Fruit fly (Drosophila melanogaster) whole organism, wandering third instar larva: ENCODE results near the gene Hr78.

ENCODE experiments used
- CG32264 ChIP-seq: fragments of 200-800 bp; sonication (Bioruptor generic); optimal IDR thresholded peaks from 2 replicates; lab custom pipeline; 2016; ENCODE audit warnings: missing biosample characterization, missing genetic modification characterization
- CG9705 ChIP-seq: fragments of 200-800 bp; sonication (Bioruptor generic); optimal IDR thresholded peaks from 2 replicates; lab custom pipeline; 2018; ENCODE audit warnings: missing biosample characterization, mild to moderate bottlenecking, missing genetic modification characterization
- CrebA ChIP-seq: fragments of 200-800 bp; sonication (Bioruptor generic); optimal IDR thresholded peaks from 2 replicates; lab custom pipeline; 2016; ENCODE audit warnings: missing biosample characterization, mild to moderate bottlenecking, missing genetic modification characterization, borderline replicate concordance
- Dif ChIP-seq: fragments of 200-275, 200-300 bp; sonication (Bioruptor generic); optimal IDR thresholded peaks from 2 replicates; lab custom pipeline; 2018; ENCODE audit warnings: missing biosample characterization, missing genetic modification characterization; ENCODE audit not compliant: partially characterized antibody
- Hnf4 ChIP-seq: fragments of 200-800 bp; sonication (Bioruptor generic); optimal IDR thresholded peaks from 2 replicates; lab custom pipeline; 2016; ENCODE audit warnings: missing biosample characterization, mild to moderate bottlenecking, missing genetic modification characterization
- Hr78 ChIP-seq: fragments of >200 bp; optimal IDR thresholded peaks from 2 replicates; lab custom pipeline; 2017; ENCODE audit warnings: missing biosample characterization, missing genetic modification characterization
- Hr83 ChIP-seq: fragments of 200-300 bp; sonication (Bioruptor generic); optimal IDR thresholded peaks from 2 replicates; lab custom pipeline; 2016; ENCODE audit warnings: missing biosample characterization, mild to moderate bottlenecking, missing genetic modification characterization, moderate library complexity; ENCODE audit not compliant: poor library complexity, severe bottlenecking
- Myc ChIP-seq: fragments of >200 bp; optimal IDR thresholded peaks from 2 replicates; lab custom pipeline; 2017
- N ChIP-seq: fragments of >200 bp; optimal IDR thresholded peaks from 2 replicates; lab custom pipeline; 2018; ENCODE audit warnings: missing biosample characterization, missing external identifiers, missing genetic modification characterization
- OdsH ChIP-seq: fragments of 200-800 bp; sonication (Bioruptor generic); optimal IDR thresholded peaks from 2 replicates; lab custom pipeline; 2016; ENCODE audit warnings: missing biosample characterization, mild to moderate bottlenecking, missing genetic modification characterization
- Rel ChIP-seq, 2 experiments: fragments of 200-800 bp; sonication (Bioruptor generic) in 1 of 2; optimal IDR thresholded peaks; 2 replicates in 1 of 2; 3 replicates in 1 of 2; lab custom pipeline; 2016 to 2019; ENCODE audit warnings: mild to moderate bottlenecking in 2 of 2, missing biosample characterization in 2 of 2, missing genetic modification characterization in 2 of 2, moderate library complexity in 1 of 2
- Sp1 ChIP-seq: fragments of 200-800 bp; sonication (Bioruptor generic); optimal IDR thresholded peaks from 3 replicates; lab custom pipeline; 2019; ENCODE audit warnings: missing biosample characterization, mild to moderate bottlenecking, missing genetic modification characterization, moderate library complexity
- Vsx2 ChIP-seq: fragments of 200-300, 225-300 bp; sonication (Bioruptor generic); optimal IDR thresholded peaks from 2 replicates; lab custom pipeline; 2018; ENCODE audit warnings: missing biosample characterization, missing genetic modification characterization; ENCODE audit not compliant: partially characterized antibody
- br ChIP-seq: fragments of 200-800 bp; sonication (Bioruptor generic); optimal IDR thresholded peaks from 2 replicates; lab custom pipeline; 2016; ENCODE audit warnings: missing biosample characterization, missing genetic modification characterization
- brk ChIP-seq: fragments of 200-800 bp; sonication (Bioruptor generic); optimal IDR thresholded peaks from 2 replicates; lab custom pipeline; 2016; ENCODE audit warnings: missing biosample characterization, mild to moderate bottlenecking, missing genetic modification characterization
- dmrt93B ChIP-seq: fragments of 200-800 bp; sonication (Bioruptor generic); optimal IDR thresholded peaks from 2 replicates; lab custom pipeline; 2018; ENCODE audit warnings: missing biosample characterization, mild to moderate bottlenecking, missing genetic modification characterization
- ey ChIP-seq: fragments of 200-800 bp; sonication (Bioruptor generic); optimal IDR thresholded peaks from 2 replicates; lab custom pipeline; 2016; ENCODE audit warnings: missing biosample characterization, missing genetic modification characterization
- foxo ChIP-seq, 2 experiments: fragments of 200-800 bp; sonication (Bioruptor generic); optimal IDR thresholded peaks; 2 replicates in 1 of 2; 3 replicates in 1 of 2; lab custom pipeline; 2016 to 2017; ENCODE audit warnings: missing biosample characterization in 2 of 2, missing genetic modification characterization in 2 of 2
- h ChIP-seq: fragments of 200-800 bp; sonication (Bioruptor generic); optimal IDR thresholded peaks from 3 replicates; lab custom pipeline; 2016; ENCODE audit warnings: missing biosample characterization, mild to moderate bottlenecking, missing genetic modification characterization
- jim ChIP-seq: fragments of 175-275, 200-325 bp; sonication (Bioruptor generic); optimal IDR thresholded peaks from 2 replicates; lab custom pipeline; 2016; ENCODE audit warnings: missing biosample characterization, mild to moderate bottlenecking, missing genetic modification characterization
- lola ChIP-seq: fragments of >200 bp; optimal IDR thresholded peaks from 2 replicates; lab custom pipeline; 2017; ENCODE audit warnings: missing biosample characterization, missing genetic modification characterization
- pan ChIP-seq: fragments of >200 bp; optimal IDR thresholded peaks from 2 replicates; lab custom pipeline; 2017
- psq ChIP-seq: fragments of 200-800 bp; sonication (Bioruptor generic); optimal IDR thresholded peaks from 3 replicates; lab custom pipeline; 2017; ENCODE audit warnings: missing biosample characterization, mild to moderate bottlenecking, missing genetic modification characterization, moderate library complexity
- rgr ChIP-seq: fragments of 200-800 bp; sonication (Bioruptor generic); optimal IDR thresholded peaks from 3 replicates; lab custom pipeline; 2016; ENCODE audit warnings: missing biosample characterization, mild to moderate bottlenecking, missing genetic modification characterization
- sage ChIP-seq: fragments of 200-800 bp; sonication (Bioruptor generic); optimal IDR thresholded peaks from 2 replicates; lab custom pipeline; 2016; ENCODE audit warnings: missing biosample characterization, mild to moderate bottlenecking, missing genetic modification characterization
- sv ChIP-seq: fragments of 200-800 bp; sonication (Bioruptor generic); optimal IDR thresholded peaks from 3 replicates; lab custom pipeline; 2016; ENCODE audit warnings: missing biosample characterization, missing genetic modification characterization
- tai ChIP-seq: sonication (Bioruptor generic); optimal IDR thresholded peaks from 2 replicates; lab custom pipeline; 2016; ENCODE audit warnings: missing biosample characterization, missing genetic modification characterization
- usp ChIP-seq: fragments of >200 bp; optimal IDR thresholded peaks from 2 replicates; lab custom pipeline; 2017; ENCODE audit warnings: missing biosample characterization, missing genetic modification characterization
- woc ChIP-seq: sonication (Bioruptor generic); optimal IDR thresholded peaks from 2 replicates; lab custom pipeline; 2016; ENCODE audit warnings: missing biosample characterization, mild to moderate bottlenecking, missing genetic modification characterization

Gene Hr78

dm6 chr3L:21498450-21499027 lies 1.2 kb upstream of the Hr78 start:
- peak; percentile 14 for TF ChIP-seq N (GFP tag; lab: Kevin White, UChicago)
- TF ChIP-seq, all 38 proteins: peak for 1; not testable (repeated sequence) for 37

DNA sequence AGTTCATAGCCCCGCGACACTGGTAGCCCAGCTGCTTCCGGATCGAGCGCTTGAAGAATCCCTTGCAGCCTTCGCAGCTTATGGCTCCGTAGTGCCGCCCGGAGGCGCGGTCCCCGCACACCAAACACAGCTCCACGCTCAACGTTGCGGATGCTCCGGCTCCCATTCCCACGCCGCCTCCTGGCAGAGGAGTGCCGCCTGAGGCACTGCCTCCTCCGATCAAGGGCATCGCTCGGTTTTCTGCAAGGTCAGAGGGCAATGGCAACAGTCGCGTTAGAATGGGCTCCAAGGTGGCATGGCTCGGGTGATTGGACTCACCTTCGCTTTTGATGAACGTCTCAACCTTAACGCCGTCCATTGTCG lies 811 bp downstream of the Hr78 start:
- TF ChIP-seq CG32264 (GFP tag; lab: Kevin White, UChicago) (no peak), jim (no peak), OdsH (GFP tag; lab: Kevin White, UChicago) (no peak), Sp1 (no peak), br (no peak), pan (lab: Kevin White, UChicago) (no peak), psq (no peak), Hr83 (GFP tag; lab: Kevin White, UChicago) (no peak), lola (GFP tag; lab: Kevin White, UChicago) (no peak), Hnf4 (GFP tag; lab: Kevin White, UChicago) (no peak), dmrt93B (GFP tag; lab: Kevin White, UChicago) (no peak), N (GFP tag; lab: Kevin White, UChicago) (no peak), CrebA (GFP tag; lab: Kevin White, UChicago) (no peak), Rel (GFP tag; optimal IDR thresholded peaks at IDR 0.05; lab: Kevin White, UChicago) (no peak), Rel (tag; optimal IDR thresholded peaks at IDR 0.05; lab: Kevin White, UChicago) (no peak), Myc (lab: Kevin White, UChicago) (no peak)
- TF ChIP-seq, all 38 proteins: peak for 0

dm6 chr3L:21492723-21493316 lies 4.5 kb downstream of the Hr78 start, which contains the start of the genes CG7202 and CG7519:
TSS of gene CG7202 (minus strand) at chr3L:21492773.
TSS of gene CG7519 (plus strand) at chr3L:21493083.
- no peak for TF ChIP-seq tai
- TF ChIP-seq h = no peak
- no peak for TF ChIP-seq CG9705 (GFP tag; lab: Kevin White, UChicago)
- peak; percentile 11 for TF ChIP-seq Vsx2 (GFP tag; lab: Kevin White, UChicago)
- TF ChIP-seq sage (GFP tag; lab: Kevin White, UChicago) = no peak
- TF ChIP-seq ey (GFP tag; lab: Kevin White, UChicago) = no peak
- TF ChIP-seq Myc (lab: Kevin White, UChicago) = no peak
- no peak for TF ChIP-seq rgr (GFP tag; lab: Kevin White, UChicago)
- TF ChIP-seq CG32264 (GFP tag; lab: Kevin White, UChicago) = no peak

DNA sequence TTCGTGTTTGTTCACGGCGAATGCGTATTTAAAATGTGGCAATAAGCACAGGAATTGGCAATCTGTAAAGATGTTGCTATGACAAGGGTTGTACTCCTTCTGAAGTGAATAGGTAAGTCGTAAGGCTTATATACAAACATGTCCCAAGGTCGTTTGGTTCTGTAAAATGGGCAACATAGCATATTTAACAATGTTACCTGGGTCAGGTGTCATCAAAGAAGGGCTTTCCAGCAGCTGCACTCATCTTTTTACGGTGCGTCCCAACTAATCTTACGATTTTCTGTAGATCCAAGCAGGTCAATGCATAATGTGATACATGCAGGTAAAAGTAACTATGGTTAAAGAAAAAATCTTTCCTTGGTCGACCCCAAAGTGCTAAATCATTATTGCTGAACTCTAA lies 6.8 kb downstream of the Hr78 start, which contains the start of gene Neu2:
Gene Neu2 (minus strand): TSS at position 101 of the 400 bp plus-strand sequence.
- TF ChIP-seq jim (no peak), usp (GFP tag; lab: Kevin White, UChicago) (no peak), sv (GFP tag; lab: Kevin White, UChicago) (no peak), Dif (no peak), CG32264 (GFP tag; lab: Kevin White, UChicago) (no peak), h (no peak), OdsH (GFP tag; lab: Kevin White, UChicago) (no peak), foxo (GFP tag; optimal IDR thresholded peaks at IDR 0.05; lab: Kevin White, UChicago) (no peak), Hnf4 (GFP tag; lab: Kevin White, UChicago) (no peak), Myc (lab: Kevin White, UChicago) (no peak), brk (GFP tag; lab: Kevin White, UChicago) (no peak), psq (no peak), CG9705 (GFP tag; lab: Kevin White, UChicago) (no peak), woc (no peak), Rel (GFP tag; optimal IDR thresholded peaks at IDR 0.05; lab: Kevin White, UChicago) (no peak), Rel (tag; optimal IDR thresholded peaks at IDR 0.05; lab: Kevin White, UChicago) (no peak), Hr83 (GFP tag; lab: Kevin White, UChicago) (no peak)

dm6 chr3L:21483837-21484236 lies 13.5 kb downstream of the Hr78 start:
- TF ChIP-seq Sp1 (no peak), Hr78 (no peak), Myc (lab: Kevin White, UChicago) (peak; percentile 98), psq (peak; percentile 2)
